Fruit fly (Drosophila melanogaster) whole organism, embryonic: ENCODE results near the gene Ae2.
A peak's percentile ranks its signal among the peaks of the same experiment; 100 is the strongest.

Experiments used
- Adf1 ChIP-seq: fragments of 200-800 bp; sonication (Bioruptor generic); IDR thresholded peaks from 2 replicates; pipeline ENCODE4 v1.3.6; 2022; ENCODE audit warnings: missing biosample characterization, missing genetic modification characterization
- Atf3 ChIP-seq: fragments of 200-800 bp; sonication (Bioruptor generic); optimal IDR thresholded peaks from 3 replicates; lab custom pipeline; 2016; ENCODE audit warnings: missing biosample characterization, missing genetic modification characterization
- B-H2 ChIP-seq: fragments of 200-800 bp; sonication (Bioruptor generic); optimal IDR thresholded peaks from 2 replicates; lab custom pipeline; 2018; ENCODE audit warnings: missing biosample characterization, mild to moderate bottlenecking, missing genetic modification characterization
- Bdp1 ChIP-seq: fragments of 200-800 bp; sonication (Bioruptor generic); optimal IDR thresholded peaks from 3 replicates; lab custom pipeline; 2016; ENCODE audit warnings: missing biosample characterization, missing genetic modification characterization
- BtbVII ChIP-seq: fragments of 200-800 bp; sonication (Bioruptor generic); optimal IDR thresholded peaks from 3 replicates; lab custom pipeline; 2017; ENCODE audit warnings: missing biosample characterization, mild to moderate bottlenecking, missing genetic modification characterization
- CG10147 ChIP-seq: fragments of 200-800 bp; sonication (Bioruptor generic); optimal IDR thresholded peaks from 2 replicates; lab custom pipeline; 2019; ENCODE audit warnings: missing biosample characterization, mild to moderate bottlenecking, missing genetic modification characterization, moderate library complexity
- CG11398 ChIP-seq: fragments of 200-800 bp; sonication (Bioruptor generic); optimal IDR thresholded peaks from 2 replicates; lab custom pipeline; 2016; ENCODE audit warnings: missing biosample characterization, missing genetic modification characterization
- CG11456 ChIP-seq: fragments of 200-800 bp; sonication (Bioruptor generic); IDR thresholded peaks from 3 replicates; pipeline ENCODE4 v1.3.6; 2022; ENCODE audit warnings: missing biosample characterization, missing genetic modification characterization
- CG13287 ChIP-seq: fragments of 200-800 bp; sonication (Bioruptor generic); IDR thresholded peaks from 2 replicates; pipeline ENCODE4 v1.3.6; 2022; ENCODE audit warnings: missing biosample characterization, missing genetic modification characterization; ENCODE audit not compliant: partially characterized antibody
- CG13296 ChIP-seq: fragments of 200-800 bp; sonication (Bioruptor generic); optimal IDR thresholded peaks from 3 replicates; lab custom pipeline; 2018; ENCODE audit warnings: missing biosample characterization, mild to moderate bottlenecking, missing genetic modification characterization
- CG15514 ChIP-seq: fragments of 200-800 bp; sonication (Bioruptor generic); optimal IDR thresholded peaks from 3 replicates; lab custom pipeline; 2017; ENCODE audit warnings: missing biosample characterization, missing genetic modification characterization, mild to moderate bottlenecking, moderate library complexity, missing genetic modification reagents
- CG18619 ChIP-seq: fragments of 200-800 bp; sonication (Bioruptor generic); optimal IDR thresholded peaks from 3 replicates; lab custom pipeline; 2017; ENCODE audit warnings: missing biosample characterization, mild to moderate bottlenecking, missing genetic modification characterization
- CG3281 ChIP-seq: fragments of 200-800 bp; sonication (Bioruptor generic); optimal IDR thresholded peaks from 3 replicates; lab custom pipeline; 2017; ENCODE audit warnings: missing biosample characterization, mild to moderate bottlenecking, missing genetic modification characterization
- CG33213 ChIP-seq: fragments of 200-800 bp; sonication (Bioruptor generic); optimal IDR thresholded peaks from 3 replicates; lab custom pipeline; 2016; ENCODE audit warnings: missing biosample characterization, missing genetic modification characterization
- CG34376 ChIP-seq: fragments of 200-800 bp; sonication (Bioruptor generic); optimal IDR thresholded peaks from 2 replicates; lab custom pipeline; 2018; ENCODE audit warnings: missing biosample characterization, mild to moderate bottlenecking, missing genetic modification characterization
- CG6654 ChIP-seq: fragments of 200-800 bp; sonication (Bioruptor generic); optimal IDR thresholded peaks from 2 replicates; lab custom pipeline; 2017; ENCODE audit warnings: missing biosample characterization, mild to moderate bottlenecking, missing genetic modification characterization
- CG7786 ChIP-seq: fragments of 200-800 bp; sonication (Bioruptor generic); optimal IDR thresholded peaks from 2 replicates; lab custom pipeline; 2016; ENCODE audit warnings: missing biosample characterization, missing genetic modification characterization
- CG8478 ChIP-seq: fragments of >200 bp; optimal IDR thresholded peaks from 2 replicates; lab custom pipeline; 2018
- CG9215 ChIP-seq: fragments of 200-800 bp; sonication (Bioruptor generic); IDR thresholded peaks from 2 replicates; pipeline ENCODE4 v1.3.6; 2022; ENCODE audit warnings: missing biosample characterization, missing genetic modification characterization
- Dip2 ChIP-seq: fragments of 200-800 bp; sonication (Bioruptor generic); IDR thresholded peaks from 2 replicates; pipeline ENCODE4 v1.3.6; 2022; ENCODE audit warnings: missing biosample characterization, missing genetic modification characterization
- Dip3 ChIP-seq: fragments of 200-800 bp; sonication (Bioruptor generic); optimal IDR thresholded peaks from 3 replicates; lab custom pipeline; 2016; ENCODE audit warnings: missing biosample characterization, missing genetic modification characterization
- E2f2 ChIP-seq: fragments of 200-800 bp; sonication (Bioruptor generic); IDR thresholded peaks from 2 replicates; pipeline ENCODE4 v1.3.6; 2022; ENCODE audit warnings: missing biosample characterization, missing genetic modification characterization
- Eip74EF ChIP-seq, 2 experiments: fragments of 200-800 bp in 1 of 2; fragments of >200 bp in 1 of 2; sonication (Bioruptor generic) in 1 of 2; optimal IDR thresholded peaks; 2 replicates each; lab custom pipeline; 2017 to 2019; ENCODE audit warnings: missing biosample characterization in 2 of 2, missing genetic modification characterization in 2 of 2, mild to moderate bottlenecking in 1 of 2, moderate library complexity in 1 of 2
- Fer1 ChIP-seq: fragments of 200-800 bp; sonication (Bioruptor generic); optimal IDR thresholded peaks from 2 replicates; lab custom pipeline; 2017; ENCODE audit warnings: missing biosample characterization, mild to moderate bottlenecking, missing genetic modification characterization
- Gsc ChIP-seq: fragments of 200-800 bp; sonication (Bioruptor generic); IDR thresholded peaks from 2 replicates; pipeline ENCODE4 v1.3.6; 2022; ENCODE audit warnings: missing biosample characterization, missing genetic modification characterization
- HLH3B ChIP-seq: fragments of 200-800 bp; sonication (Bioruptor generic); IDR thresholded peaks from 2 replicates; pipeline ENCODE4 v1.3.6; 2022; ENCODE audit warnings: missing biosample characterization, missing genetic modification characterization
- HmgZ ChIP-seq: fragments of 200-800 bp; sonication (Bioruptor generic); optimal IDR thresholded peaks from 2 replicates; lab custom pipeline; 2018; ENCODE audit warnings: missing biosample characterization, mild to moderate bottlenecking, missing genetic modification characterization
- Kr ChIP-seq: fragments of 200-800 bp; sonication (Bioruptor generic); optimal IDR thresholded peaks from 2 replicates; lab custom pipeline; 2017; ENCODE audit warnings: missing biosample characterization, mild to moderate bottlenecking, missing genetic modification characterization
- Max ChIP-seq: fragments of 200-800 bp; sonication (Bioruptor generic); optimal IDR thresholded peaks from 2 replicates; lab custom pipeline; 2016; ENCODE audit warnings: missing biosample characterization, mild to moderate bottlenecking, missing genetic modification characterization
- Med ChIP-seq: fragments of 200-800 bp; sonication (Bioruptor generic); peaks from one replicate; lab custom pipeline; 2016; ENCODE audit warnings: missing biosample characterization, missing genetic modification characterization, mild to moderate bottlenecking, inconsistent platforms, moderate library complexity
- Oaz ChIP-seq: fragments of 200-800 bp; sonication (Bioruptor generic); IDR thresholded peaks from 2 replicates; pipeline ENCODE4 v1.3.6; 2022; ENCODE audit warnings: missing biosample characterization, missing genetic modification characterization
- Oli ChIP-seq: fragments of 200-800 bp; sonication (Bioruptor generic); optimal IDR thresholded peaks from 2 replicates; lab custom pipeline; 2018; ENCODE audit warnings: missing biosample characterization, mild to moderate bottlenecking, missing genetic modification characterization, moderate library complexity
- Pdp1 ChIP-seq, 2 experiments: fragments of 200-800 bp; sonication (Bioruptor generic); optimal IDR thresholded peaks; 3 replicates each; lab custom pipeline; 2016; ENCODE audit warnings: missing biosample characterization in 2 of 2, missing genetic modification characterization in 2 of 2, mild to moderate bottlenecking in 1 of 2, moderate library complexity in 1 of 2
- Rfx ChIP-seq: fragments of 200-800 bp; sonication (Bioruptor generic); IDR thresholded peaks from 2 replicates; pipeline ENCODE4 v1.3.6; 2022; ENCODE audit warnings: missing biosample characterization, missing genetic modification characterization
- Spps ChIP-seq: fragments of 200-800 bp; sonication (Bioruptor generic); optimal IDR thresholded peaks from 2 replicates; lab custom pipeline; 2018; ENCODE audit warnings: missing biosample characterization, mild to moderate bottlenecking, missing genetic modification characterization
- exex ChIP-seq: fragments of 200-800 bp; sonication (Bioruptor generic); optimal IDR thresholded peaks from 4 replicates; lab custom pipeline; 2018; ENCODE audit warnings: missing biosample characterization, mild to moderate bottlenecking, missing genetic modification characterization, moderate library complexity
- ftz-f1 ChIP-seq: fragments of 200-800 bp; sonication (Bioruptor generic); optimal IDR thresholded peaks from 2 replicates; lab custom pipeline; 2016; ENCODE audit warnings: missing biosample characterization, missing genetic modification characterization
- jigr1 ChIP-seq: fragments of 200-800 bp; sonication (Bioruptor generic); IDR thresholded peaks from 3 replicates; pipeline ENCODE4 v1.3.6; 2022; ENCODE audit warnings: missing biosample characterization, missing genetic modification characterization
- klu ChIP-seq: fragments of 200-800 bp; sonication (Bioruptor generic); IDR thresholded peaks from 2 replicates; pipeline ENCODE4 v1.3.6; 2022; ENCODE audit warnings: missing biosample characterization, missing genetic modification characterization
- lilli ChIP-seq: fragments of 200-800 bp; sonication (Bioruptor generic); optimal IDR thresholded peaks from 3 replicates; lab custom pipeline; 2016; ENCODE audit warnings: missing biosample characterization, missing genetic modification characterization
- lmd ChIP-seq: fragments of 200-800 bp; sonication (Bioruptor generic); IDR thresholded peaks from 2 replicates; pipeline ENCODE4 v1.3.6; 2022; ENCODE audit warnings: missing biosample characterization, missing genetic modification characterization
- mam ChIP-seq: fragments of 200-800 bp; sonication (Bioruptor generic); optimal IDR thresholded peaks from 3 replicates; lab custom pipeline; 2016; ENCODE audit warnings: missing biosample characterization, missing genetic modification characterization
- mirr ChIP-seq: fragments of 200-800 bp; sonication (Bioruptor generic); optimal IDR thresholded peaks from 3 replicates; lab custom pipeline; 2018; ENCODE audit warnings: missing biosample characterization, mild to moderate bottlenecking, missing genetic modification characterization
- nerfin-2 ChIP-seq: fragments of 200-800 bp; sonication (Bioruptor generic); IDR thresholded peaks from 2 replicates; pipeline ENCODE4 v1.3.6; 2022; ENCODE audit warnings: missing biosample characterization, missing genetic modification characterization; ENCODE audit not compliant: partially characterized antibody
- pita ChIP-seq: fragments of 200-800 bp; sonication (Bioruptor generic); optimal IDR thresholded peaks from 2 replicates; lab custom pipeline; 2017; ENCODE audit warnings: missing biosample characterization, mild to moderate bottlenecking, missing genetic modification characterization
- row ChIP-seq: fragments of 200-800 bp; sonication (Bioruptor generic); IDR thresholded peaks from 3 replicates; pipeline ENCODE4 v1.3.6; 2022; ENCODE audit warnings: missing biosample characterization, missing genetic modification characterization
- seq ChIP-seq: fragments of 200-800 bp; sonication (Bioruptor generic); IDR thresholded peaks from 2 replicates; pipeline ENCODE4 v1.3.6; 2022; ENCODE audit warnings: missing biosample characterization, missing genetic modification characterization
- sim ChIP-seq: fragments of 200-800 bp; sonication (Bioruptor generic); IDR thresholded peaks from 2 replicates; pipeline ENCODE4 v1.3.6; 2022; ENCODE audit warnings: missing biosample characterization, missing genetic modification characterization
- unc-4 ChIP-seq: fragments of 200-800 bp; sonication (Bioruptor generic); IDR thresholded peaks from 2 replicates; pipeline ENCODE4 v1.3.6; 2022; ENCODE audit warnings: missing biosample characterization, missing genetic modification characterization; ENCODE audit not compliant: partially characterized antibody
- vnd ChIP-seq: fragments of 200-800 bp; sonication (Bioruptor generic); IDR thresholded peaks from 3 replicates; pipeline ENCODE4 v1.3.6; 2022; ENCODE audit warnings: missing biosample characterization, missing genetic modification characterization; ENCODE audit not compliant: partially characterized antibody
- zfh1 ChIP-seq: fragments of 200-800 bp; sonication (Bioruptor generic); IDR thresholded peaks from 3 replicates; pipeline ENCODE4 v1.3.6; 2022; ENCODE audit warnings: missing biosample characterization, missing genetic modification characterization

The Ae2 gene

DNA sequence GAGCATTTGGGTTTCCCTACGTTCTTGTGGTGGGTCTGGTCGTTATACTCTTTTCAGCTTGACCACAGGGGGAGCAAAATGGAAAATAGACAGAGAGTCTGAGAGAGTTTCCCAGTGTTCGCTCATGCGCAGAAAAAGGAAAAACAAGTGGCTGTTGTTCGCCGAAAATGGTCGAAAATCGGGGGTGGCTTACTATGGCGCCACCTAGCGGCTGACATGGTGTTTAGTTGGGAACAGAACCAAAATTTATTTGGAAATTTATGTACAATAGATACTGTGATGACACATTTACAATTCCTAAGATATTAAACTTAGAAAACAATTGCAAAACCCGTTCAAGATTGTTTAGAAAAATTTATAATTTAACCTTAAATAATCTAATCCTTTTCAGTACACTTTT lies 11.7 kb upstream of the Ae2 start (continued):
- TF ChIP-seq HmgZ (tag; lab: Kevin White, UChicago) (no peak), CG7786 (GFP tag; lab: Kevin White, UChicago) (no peak), Oli (tag; lab: Kevin White, UChicago) (no peak), B-H2 (no peak), mirr (GFP tag; lab: Kevin White, UChicago) (no peak), zfh1 (GFP tag; lab: Robert Waterston, UW) (no peak), seq (GFP tag; lab: Robert Waterston, UW) (peak; percentile 78), ftz-f1 (no peak), CG11398 (GFP tag; lab: Kevin White, UChicago) (no peak), HLH3B (GFP tag; lab: Robert Waterston, UW) (no peak), sim (GFP tag; lab: Robert Waterston, UW) (no peak), klu (GFP tag; lab: Robert Waterston, UW) (no peak), CG6654 (GFP tag; lab: Kevin White, UChicago) (no peak), Atf3 (GFP tag; lab: Kevin White, UChicago) (no peak), pita (GFP tag; lab: Kevin White, UChicago) (peak; percentile 56), Spps (tag; lab: Kevin White, UChicago) (no peak), Oaz (no peak), Gsc (GFP tag; lab: Robert Waterston, UW) (no peak), vnd (GFP tag; lab: Robert Waterston, UW) (no peak), Kr (GFP tag; lab: Kevin White, UChicago) (no peak), Adf1 (no peak), Dip3 (GFP tag; lab: Kevin White, UChicago) (no peak), CG18619 (GFP tag; lab: Kevin White, UChicago) (no peak), lilli (GFP tag; lab: Kevin White, UChicago) (no peak), Dip2 (GFP tag; lab: Robert Waterston, UW) (no peak), Max (GFP tag; lab: Kevin White, UChicago) (no peak), unc-4 (GFP tag; lab: Robert Waterston, UW) (no peak), exex (tag; lab: Kevin White, UChicago) (no peak), CG9215 (GFP tag; lab: Robert Waterston, UW) (peak; percentile 22; the same call in 1 of the 2 replicates), Med (GFP tag; lab: Kevin White, UChicago) (peak; percentile 48), E2f2 (GFP tag; lab: Robert Waterston, UW) (no peak), CG33213 (GFP tag; lab: Kevin White, UChicago) (no peak)
- TF ChIP-seq, all 482 proteins: peak for 28

DNA sequence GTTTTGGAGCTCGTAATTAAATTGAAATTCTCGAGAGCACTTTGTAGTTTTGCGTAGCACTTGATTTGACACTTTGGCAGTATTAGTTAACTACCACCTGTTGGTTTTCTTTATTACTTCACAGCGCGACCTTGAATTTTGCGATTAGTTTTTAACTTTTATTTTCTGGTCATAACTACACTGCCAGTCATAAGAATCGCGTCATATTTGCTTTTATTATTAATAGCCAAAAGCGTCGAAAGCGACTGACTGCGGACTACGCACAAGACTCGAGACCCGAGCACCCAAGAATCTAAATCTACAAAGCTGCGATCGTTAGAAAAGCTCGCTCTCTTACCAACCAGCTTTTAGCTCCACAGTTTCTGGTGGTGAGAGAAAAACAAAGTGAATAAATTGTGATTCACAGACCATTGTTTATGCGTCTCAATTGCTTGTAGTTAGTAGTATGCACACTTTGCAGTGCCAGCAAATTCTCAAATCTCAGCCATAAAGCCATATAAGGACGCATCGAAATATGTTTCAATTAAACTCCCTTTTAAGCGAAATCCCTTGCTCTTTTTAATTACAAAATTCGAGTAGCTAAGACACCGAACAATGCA lies 3.1 kb upstream of the Ae2 start, which contains the start of gene CG42268:
TSS of gene CG42268 (minus strand) at position 245 of the 599 bp plus-strand sequence.
- no peak for TF ChIP-seq CG8478 (lab: Kevin White, UChicago)
- TF ChIP-seq CG15514 (GFP tag; lab: Kevin White, UChicago): peak; percentile 10
- no peak for TF ChIP-seq CG11456 (GFP tag; lab: Robert Waterston, UW)
- peak; percentile 30; the same call in 1 of the 2 replicates for TF ChIP-seq Rfx
- peak; percentile 36 for TF ChIP-seq Fer1
- no peak for TF ChIP-seq jigr1 (GFP tag; lab: Robert Waterston, UW)
- peak; percentile 32; the same call in 1 of the 3 replicates for TF ChIP-seq row (GFP tag; lab: Robert Waterston, UW)
- TF ChIP-seq Bdp1: no peak
- peak; percentile 23 for TF ChIP-seq mirr (GFP tag; lab: Kevin White, UChicago)
- TF ChIP-seq CG34376: peak; percentile 47
- no peak for TF ChIP-seq mam (GFP tag; lab: Kevin White, UChicago)
- TF ChIP-seq BtbVII (GFP tag; lab: Kevin White, UChicago): peak; percentile 46
- peak in 1 of 2 experiments; percentile 25 for TF ChIP-seq Pdp1 (GFP tag; optimal IDR thresholded peaks at IDR 0.05; lab: Kevin White, UChicago)
- no peak for TF ChIP-seq lmd (GFP tag; lab: Robert Waterston, UW)
- no peak for TF ChIP-seq nerfin-2
- no peak for TF ChIP-seq Eip74EF (GFP tag; optimal IDR thresholded peaks at IDR 0.05; lab: Kevin White, UChicago)
- peak; percentile 32 for TF ChIP-seq CG10147 (GFP tag; lab: Kevin White, UChicago)
- TF ChIP-seq CG13296: peak; percentile 20
- peak; percentile 18; the same call in 1 of the 2 replicates for TF ChIP-seq CG13287
- peak; percentile 29 for TF ChIP-seq CG3281 (GFP tag; lab: Kevin White, UChicago)
